Fruit fly (Drosophila melanogaster) whole organism, embryonic: ENCODE measurements around the gene CG13947.

Experiments used
- Adf1 ChIP-seq: fragments of 200-800 bp; sonication (Bioruptor generic); IDR thresholded peaks from 2 replicates; pipeline ENCODE4 v1.3.6; 2022; ENCODE audit warnings: missing biosample characterization, missing genetic modification characterization
- CG12071 ChIP-seq: fragments of 200-800 bp; sonication (Bioruptor generic); optimal IDR thresholded peaks from 3 replicates; lab custom pipeline; 2018; ENCODE audit warnings: missing biosample characterization, mild to moderate bottlenecking, missing genetic modification characterization
- CG12299 ChIP-seq: fragments of 200-800 bp; sonication (Bioruptor generic); optimal IDR thresholded peaks from 2 replicates; lab custom pipeline; 2018; ENCODE audit warnings: missing biosample characterization, mild to moderate bottlenecking, missing genetic modification characterization
- CG1233 ChIP-seq: fragments of 200-800 bp; sonication (Bioruptor generic); optimal IDR thresholded peaks from 4 replicates; lab custom pipeline; 2018; ENCODE audit warnings: missing biosample characterization, mild to moderate bottlenecking, missing genetic modification characterization
- CG12769 ChIP-seq: fragments of 200-800 bp; sonication (Bioruptor generic); optimal IDR thresholded peaks from 2 replicates; lab custom pipeline; 2019; ENCODE audit warnings: missing biosample characterization, mild to moderate bottlenecking, missing genetic modification characterization, moderate library complexity
- CG13424 ChIP-seq: fragments of 200-800 bp; sonication (Bioruptor generic); optimal IDR thresholded peaks from 2 replicates; lab custom pipeline; 2019; ENCODE audit warnings: missing biosample characterization, mild to moderate bottlenecking, missing genetic modification characterization, moderate library complexity
- CG14014 ChIP-seq: fragments of 200-800 bp; sonication (Bioruptor generic); IDR thresholded peaks from 2 replicates; pipeline ENCODE4 v1.3.6; 2022; ENCODE audit warnings: missing biosample characterization, missing genetic modification characterization
- CG14050 ChIP-seq: fragments of 200-800 bp; sonication (Bioruptor generic); IDR thresholded peaks from 3 replicates; pipeline ENCODE4 v1.3.6; 2022; ENCODE audit warnings: missing biosample characterization, missing genetic modification characterization
- CG14441 ChIP-seq: fragments of 200-800 bp; sonication (Bioruptor generic); IDR thresholded peaks from 2 replicates; pipeline ENCODE4 v1.3.6; 2022; ENCODE audit warnings: missing biosample characterization, missing genetic modification characterization
- CG15073 ChIP-seq: fragments of 200-800 bp; sonication (Bioruptor generic); optimal IDR thresholded peaks from 2 replicates; lab custom pipeline; 2016; ENCODE audit warnings: missing biosample characterization, missing genetic modification characterization
- CG17612 ChIP-seq: fragments of 200-800 bp; sonication (Bioruptor generic); IDR thresholded peaks from 2 replicates; pipeline ENCODE4 v1.3.6; 2022; ENCODE audit warnings: missing biosample characterization, missing genetic modification characterization
- CG18619 ChIP-seq: fragments of 200-800 bp; sonication (Bioruptor generic); optimal IDR thresholded peaks from 3 replicates; lab custom pipeline; 2017; ENCODE audit warnings: missing biosample characterization, mild to moderate bottlenecking, missing genetic modification characterization
- CG2712 ChIP-seq: fragments of 200-800 bp; optimal IDR thresholded peaks from 3 replicates; lab custom pipeline; 2019; ENCODE audit warnings: missing biosample characterization, mild to moderate bottlenecking, missing genetic modification characterization, moderate library complexity
- CG31388 ChIP-seq: fragments of 200-800 bp; sonication (Bioruptor generic); optimal IDR thresholded peaks from 2 replicates; lab custom pipeline; 2016; ENCODE audit warnings: missing biosample characterization, missing genetic modification characterization
- CG4328 ChIP-seq: fragments of 200-800 bp; sonication (Bioruptor generic); optimal IDR thresholded peaks from 3 replicates; lab custom pipeline; 2017; ENCODE audit warnings: missing biosample characterization, missing genetic modification reagents, missing genetic modification characterization
- CG6654 ChIP-seq: fragments of 200-800 bp; sonication (Bioruptor generic); optimal IDR thresholded peaks from 2 replicates; lab custom pipeline; 2017; ENCODE audit warnings: missing biosample characterization, mild to moderate bottlenecking, missing genetic modification characterization
- CG7786 ChIP-seq: fragments of 200-800 bp; sonication (Bioruptor generic); optimal IDR thresholded peaks from 2 replicates; lab custom pipeline; 2016; ENCODE audit warnings: missing biosample characterization, missing genetic modification characterization
- CG7928 ChIP-seq: fragments of 200-800 bp; sonication (Bioruptor generic); optimal IDR thresholded peaks from 2 replicates; lab custom pipeline; 2017; ENCODE audit warnings: missing biosample characterization, mild to moderate bottlenecking, missing genetic modification characterization
- CG8924 ChIP-seq: fragments of 200-800 bp; optimal IDR thresholded peaks from 3 replicates; lab custom pipeline; 2019; ENCODE audit warnings: missing biosample characterization, mild to moderate bottlenecking, missing genetic modification characterization, moderate library complexity
- CG8944 ChIP-seq: fragments of 200-800 bp; sonication (Bioruptor generic); optimal IDR thresholded peaks from 3 replicates; lab custom pipeline; 2016; ENCODE audit warnings: missing biosample characterization, missing genetic modification characterization
- Dad ChIP-seq: fragments of 200-800 bp; sonication (Bioruptor generic); optimal IDR thresholded peaks from 3 replicates; lab custom pipeline; 2016; ENCODE audit warnings: missing biosample characterization, missing genetic modification characterization
- ERR ChIP-seq: fragments of 200-800 bp; sonication (Bioruptor generic); optimal IDR thresholded peaks from 2 replicates; lab custom pipeline; 2016; ENCODE audit warnings: missing biosample characterization, missing genetic modification characterization
- Elba2 ChIP-seq: fragments of 200-800 bp; sonication (Bioruptor generic); optimal IDR thresholded peaks from 3 replicates; lab custom pipeline; 2016; ENCODE audit warnings: missing biosample characterization, missing genetic modification characterization
- Fer3 ChIP-seq: fragments of 200-800 bp; sonication (Bioruptor generic); optimal IDR thresholded peaks from 2 replicates; lab custom pipeline; 2018; ENCODE audit warnings: missing biosample characterization, mild to moderate bottlenecking, missing genetic modification characterization, moderate library complexity
- Gsc ChIP-seq: fragments of 200-800 bp; sonication (Bioruptor generic); IDR thresholded peaks from 2 replicates; pipeline ENCODE4 v1.3.6; 2022; ENCODE audit warnings: missing biosample characterization, missing genetic modification characterization
- HmgD ChIP-seq: fragments of 200-800 bp; sonication (Bioruptor generic); optimal IDR thresholded peaks from 3 replicates; lab custom pipeline; 2016; ENCODE audit warnings: missing biosample characterization, missing genetic modification characterization
- Hr3 ChIP-seq: fragments of 200-800 bp; sonication (Bioruptor generic); optimal IDR thresholded peaks from 3 replicates; lab custom pipeline; 2016; ENCODE audit warnings: missing biosample characterization, missing genetic modification characterization
- MESR4 ChIP-seq: fragments of 200-800 bp; sonication (Bioruptor generic); optimal IDR thresholded peaks from 2 replicates; lab custom pipeline; 2018; ENCODE audit warnings: missing biosample characterization, mild to moderate bottlenecking, missing genetic modification characterization, moderate library complexity
- MTF-1 ChIP-seq: fragments of 200-800 bp; sonication (Bioruptor generic); optimal IDR thresholded peaks from 2 replicates; lab custom pipeline; 2018; ENCODE audit warnings: missing biosample characterization, mild to moderate bottlenecking, missing genetic modification characterization, borderline replicate concordance
- Max ChIP-seq: fragments of 200-800 bp; sonication (Bioruptor generic); optimal IDR thresholded peaks from 2 replicates; lab custom pipeline; 2016; ENCODE audit warnings: missing biosample characterization, mild to moderate bottlenecking, missing genetic modification characterization
- NFAT ChIP-seq: fragments of 200-800 bp; sonication (Bioruptor generic); IDR thresholded peaks from 2 replicates; pipeline ENCODE4 v1.3.6; 2022; ENCODE audit warnings: missing biosample characterization, missing genetic modification characterization
- TFAM ChIP-seq: fragments of 200-800 bp; sonication (Bioruptor generic); optimal IDR thresholded peaks from 2 replicates; lab custom pipeline; 2017; ENCODE audit warnings: missing biosample characterization, missing genetic modification characterization, inconsistent platforms
- YL-1 ChIP-seq: fragments of 200-800 bp; sonication (Bioruptor generic); optimal IDR thresholded peaks from 3 replicates; lab custom pipeline; 2017; ENCODE audit warnings: missing biosample characterization, mild to moderate bottlenecking, missing genetic modification characterization
- amos ChIP-seq: fragments of 200-800 bp; sonication (Bioruptor generic); IDR thresholded peaks from 2 replicates; pipeline ENCODE4 v1.3.6; 2022; ENCODE audit warnings: missing biosample characterization, missing genetic modification characterization; ENCODE audit not compliant: partially characterized antibody
- ase ChIP-seq: fragments of 200-800 bp; sonication (Bioruptor generic); IDR thresholded peaks from 3 replicates; pipeline ENCODE4 v1.3.6; 2022; ENCODE audit warnings: missing biosample characterization, missing genetic modification characterization
- bsh ChIP-seq, 2 experiments: fragments of 200-800 bp; sonication (Bioruptor generic); optimal IDR thresholded peaks; 2 replicates each; lab custom pipeline; 2017 to 2018; ENCODE audit warnings: mild to moderate bottlenecking in 2 of 2, missing biosample characterization in 2 of 2, missing genetic modification characterization in 2 of 2, moderate library complexity in 1 of 2
- dmrt11E ChIP-seq: fragments of 200-800 bp; sonication (Bioruptor generic); optimal IDR thresholded peaks from 3 replicates; lab custom pipeline; 2018; ENCODE audit warnings: missing biosample characterization, mild to moderate bottlenecking, missing genetic modification characterization, moderate library complexity
- dysf ChIP-seq: fragments of 200-800 bp; sonication (Bioruptor generic); IDR thresholded peaks from 3 replicates; pipeline ENCODE4 v1.3.6; 2022; ENCODE audit warnings: missing biosample characterization, missing genetic modification characterization
- inv ChIP-seq: fragments of 200-800 bp; sonication (Bioruptor generic); IDR thresholded peaks from 2 replicates; pipeline ENCODE4 v1.3.6; 2022; ENCODE audit warnings: missing biosample characterization, missing genetic modification characterization; ENCODE audit not compliant: partially characterized antibody
- kni ChIP-seq: fragments of 200-800 bp; sonication (Bioruptor generic); optimal IDR thresholded peaks from 3 replicates; lab custom pipeline; 2017; ENCODE audit warnings: mild to moderate bottlenecking, missing biosample characterization, missing genetic modification reagents, missing genetic modification characterization
- lov ChIP-seq, 2 experiments: fragments of 200-800 bp in 1 of 2; fragments of >200 bp in 1 of 2; sonication (Bioruptor generic) in 1 of 2; IDR thresholded peaks in 1 of 2; optimal IDR thresholded peaks in 1 of 2; 2 replicates in 1 of 2; 3 replicates in 1 of 2; pipeline versions ENCODE4 v1.3.6 to Lab custom; 2017 to 2022; ENCODE audit warnings: missing biosample characterization in 1 of 2, missing genetic modification characterization in 1 of 2
- maf-S ChIP-seq: fragments of 200-800 bp; sonication (Bioruptor generic); optimal IDR thresholded peaks from 2 replicates; lab custom pipeline; 2016; ENCODE audit warnings: missing biosample characterization, missing genetic modification characterization
- nerfin-1 ChIP-seq: fragments of 200-800 bp; sonication (Bioruptor generic); optimal IDR thresholded peaks from 3 replicates; lab custom pipeline; 2019; ENCODE audit warnings: missing biosample characterization, mild to moderate bottlenecking, missing genetic modification characterization, moderate library complexity
- nom ChIP-seq: fragments of 200-800 bp; sonication (Bioruptor generic); optimal IDR thresholded peaks from 2 replicates; lab custom pipeline; 2017; ENCODE audit warnings: missing biosample characterization, missing genetic modification characterization, mild to moderate bottlenecking, moderate library complexity, missing genetic modification reagents
- repo ChIP-seq: fragments of 200-800 bp; sonication (Bioruptor generic); optimal IDR thresholded peaks from 2 replicates; lab custom pipeline; 2016; ENCODE audit warnings: missing biosample characterization, missing genetic modification characterization
- slp2 ChIP-seq: fragments of 200-800 bp; sonication (Bioruptor generic); optimal IDR thresholded peaks from 2 replicates; lab custom pipeline; 2016; ENCODE audit warnings: missing biosample characterization, missing genetic modification characterization
- ttk ChIP-seq: fragments of 200-800 bp; sonication (Bioruptor generic); IDR thresholded peaks from 2 replicates; pipeline ENCODE4 v2.1.2; 2022; ENCODE audit warnings: missing biosample characterization, missing genetic modification characterization
- zen2 ChIP-seq: fragments of 200-800 bp; sonication (Bioruptor generic); IDR thresholded peaks from 3 replicates; pipeline ENCODE4 v1.3.6; 2022; ENCODE audit warnings: missing biosample characterization, missing genetic modification characterization; ENCODE audit not compliant: partially characterized antibody
- zfh2 ChIP-seq: fragments of 200-800 bp; sonication (Bioruptor generic); optimal IDR thresholded peaks from 2 replicates; lab custom pipeline; 2016; ENCODE audit warnings: missing biosample characterization, missing genetic modification characterization

Gene CG13947

DNA sequence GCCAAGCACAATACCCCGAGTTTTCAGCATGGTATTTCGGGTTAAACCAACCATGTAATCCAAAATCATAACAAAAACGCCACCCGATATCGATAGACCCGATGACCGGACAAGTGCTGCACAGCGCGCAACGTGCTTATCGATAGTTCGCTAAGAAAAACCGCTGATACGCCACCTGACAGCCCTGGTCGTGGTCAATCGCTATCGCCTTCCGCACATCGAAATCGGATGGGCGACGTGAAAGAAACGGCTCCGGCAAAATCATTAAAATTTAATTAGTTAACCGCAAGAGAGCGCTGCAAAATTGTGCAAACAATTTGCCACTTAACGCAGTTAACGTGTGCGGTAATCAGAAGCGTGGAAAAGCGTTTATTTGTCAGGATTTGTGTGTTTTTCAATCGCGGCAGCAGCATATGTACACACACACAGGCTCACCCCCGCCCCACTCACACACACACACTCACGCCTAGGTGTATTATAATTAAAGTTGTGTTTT, 46.8 kb downstream of the CG13947 start, which contains the start of the genes CG3862 and dock (continued):
- TF ChIP-seq HmgD (GFP tag; lab: Kevin White, UChicago) (peak; percentile 83), Adf1 (GFP tag; lab: Robert Waterston, UW) (no peak), CG17612 (GFP tag; lab: Robert Waterston, UW) (no peak), CG15073 (GFP tag; lab: Kevin White, UChicago) (no peak), bsh (GFP tag; optimal IDR thresholded peaks at IDR 0.05; lab: Kevin White, UChicago) (peak; percentile 7 to 46), Gsc (no peak), CG2712 (tag; lab: Kevin White, UChicago) (peak; percentile 45), amos (peak; percentile 95), inv (peak; percentile 88), lov (optimal IDR thresholded peaks at IDR 0.05; lab: Kevin White, UChicago) (no peak), lov (GFP tag; IDR thresholded peaks at IDR 0.05; lab: Robert Waterston, UW) (0 out of 3 replicates have a peak, but pooled peaks have one; percentile 41), CG14441 (no peak), Fer3 (tag; lab: Kevin White, UChicago) (peak; percentile 18), zen2 (GFP tag; lab: Robert Waterston, UW) (peak; percentile 97), MESR4 (GFP tag; lab: Kevin White, UChicago) (peak; percentile 96), zfh2 (peak; percentile 77), ase (no peak), CG12769 (no peak), CG14050 (no peak), maf-S (GFP tag; lab: Kevin White, UChicago) (peak; percentile 69), CG8944 (GFP tag; lab: Kevin White, UChicago) (peak; percentile 22), slp2 (GFP tag; lab: Kevin White, UChicago) (no peak), Elba2 (GFP tag; lab: Kevin White, UChicago) (no peak), dmrt11E (peak; percentile 25), kni (peak; percentile 17), CG18619 (GFP tag; lab: Kevin White, UChicago) (peak; percentile 42), CG1233 (peak; percentile 43), Dad (peak; percentile 38), dysf (GFP tag; lab: Robert Waterston, UW) (no peak), CG14014 (GFP tag; lab: Robert Waterston, UW) (0 out of 2 replicates have a peak, but pooled peaks have one; percentile 29), CG6654 (GFP tag; lab: Kevin White, UChicago) (no peak), CG13424 (tag; lab: Kevin White, UChicago) (peak; percentile 38), MTF-1 (GFP tag; lab: Kevin White, UChicago) (peak; percentile 29), Max (GFP tag; lab: Kevin White, UChicago) (peak; percentile 64), CG4328 (GFP tag; lab: Kevin White, UChicago) (peak; percentile 25), YL-1 (peak; percentile 86), CG12299 (tag; lab: Kevin White, UChicago) (peak; percentile 66), ttk (no peak), Hr3 (peak; percentile 11), NFAT (GFP tag; lab: Robert Waterston, UW) (peak; percentile 79; the same call in 1 of the 2 replicates), repo (peak; percentile 75), CG12071 (GFP tag; lab: Kevin White, UChicago) (peak; percentile 26), CG7786 (GFP tag; lab: Kevin White, UChicago) (peak; percentile 50), TFAM (GFP tag; lab: Kevin White, UChicago) (no peak), CG8924 (tag; lab: Kevin White, UChicago) (peak; percentile 64), nerfin-1 (tag; lab: Kevin White, UChicago) (peak; percentile 6), nom (peak; percentile 68), CG7928 (GFP tag; lab: Kevin White, UChicago) (peak; percentile 88), ERR (GFP tag; lab: Kevin White, UChicago) (peak; percentile 51), CG31388 (GFP tag; lab: Kevin White, UChicago) (no peak)
